Worm (Caenorhabditis elegans) whole organism, dauer: Measurements from ENCODE around the gene R102.8.

Source experiments
- unc-62 ChIP-seq: sonication (generic microtip); optimal IDR thresholded peaks from 2 replicates; lab custom pipeline; 2017; ENCODE audit warnings: missing biosample characterization, missing genetic modification reagents, missing genetic modification characterization

Gene R102.8

DNA sequence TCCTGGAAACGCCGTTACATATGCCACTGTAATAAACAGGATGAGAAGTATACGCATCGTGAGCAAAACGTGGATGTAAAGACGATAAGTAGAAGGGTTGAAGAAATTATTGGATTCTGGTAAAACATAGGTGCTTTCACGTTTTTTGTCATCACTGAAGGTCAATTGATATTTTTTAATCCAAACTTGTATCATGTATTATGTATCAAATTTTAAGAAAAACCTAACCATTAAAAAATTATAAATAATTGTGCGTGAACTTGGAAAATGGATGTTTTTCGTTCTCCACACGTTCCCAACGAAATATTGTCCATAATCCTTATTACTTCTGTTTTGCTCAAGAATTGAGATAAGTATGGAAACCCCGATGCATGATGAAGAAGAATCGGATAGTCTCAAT is at the start of gene R102.8:
TSS of gene R102.8 (minus strand) at position 101 of the 400 bp plus-strand sequence.
- TF ChIP-seq unc-62 (GFP tag; lab: Kevin White, UChicago), result no peak

DNA sequence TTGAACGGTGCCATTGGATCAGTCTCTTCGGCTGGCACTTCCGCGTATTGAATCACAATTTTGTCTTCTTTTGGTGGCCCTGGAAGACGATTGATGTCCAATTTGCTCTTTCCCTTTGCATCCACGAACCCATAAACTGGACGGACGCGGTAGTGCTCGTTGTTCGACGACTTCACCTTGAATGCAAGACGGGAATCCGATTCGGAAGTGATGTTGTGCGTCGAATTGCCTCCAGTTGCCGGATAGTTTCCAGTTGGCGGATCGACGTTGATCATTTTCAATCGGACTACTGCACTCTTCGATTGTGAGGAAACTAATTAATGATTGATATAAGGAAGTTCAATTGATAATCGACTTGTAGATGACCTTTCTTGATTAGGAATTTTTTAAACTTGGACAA is 48.3 kb upstream of the R102.8 start, which contains the start of gene ssp-34:
TSS of gene ssp-34 (minus strand) at position 275 of the 400 bp plus-strand sequence.
- TF ChIP-seq unc-62 (GFP tag; lab: Kevin White, UChicago), result no peak

DNA sequence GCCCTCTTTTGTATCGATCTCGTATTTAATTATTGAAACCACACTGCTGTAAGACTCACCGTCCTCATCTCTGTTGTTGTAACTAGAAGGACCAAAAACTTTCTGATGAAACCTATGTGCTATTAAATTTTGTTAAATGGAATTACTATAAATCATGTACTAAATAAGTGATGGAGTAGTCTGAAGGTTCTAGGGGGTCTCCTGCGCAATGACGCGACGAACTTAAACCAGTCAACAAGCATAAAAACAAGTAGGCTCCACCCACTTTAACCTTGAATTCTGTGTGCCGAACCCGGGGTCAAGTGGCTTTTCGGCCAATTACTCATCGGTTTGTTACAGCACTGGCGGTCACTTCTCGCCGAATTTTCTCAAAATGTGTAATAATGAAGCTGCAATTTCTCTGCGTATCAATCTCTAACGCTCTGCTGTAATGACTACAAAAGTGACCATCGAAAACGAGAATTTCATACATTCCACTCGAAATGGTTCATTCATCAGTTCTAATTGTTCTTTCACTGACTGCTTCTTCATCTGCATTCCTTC is 47.0 kb upstream of the R102.8 start, which contains the start of gene grl-21:
TSS of gene grl-21 (plus strand) at position 464 of the 543 bp plus-strand sequence.
- no peak for TF ChIP-seq unc-62 (GFP tag; lab: Kevin White, UChicago)

DNA sequence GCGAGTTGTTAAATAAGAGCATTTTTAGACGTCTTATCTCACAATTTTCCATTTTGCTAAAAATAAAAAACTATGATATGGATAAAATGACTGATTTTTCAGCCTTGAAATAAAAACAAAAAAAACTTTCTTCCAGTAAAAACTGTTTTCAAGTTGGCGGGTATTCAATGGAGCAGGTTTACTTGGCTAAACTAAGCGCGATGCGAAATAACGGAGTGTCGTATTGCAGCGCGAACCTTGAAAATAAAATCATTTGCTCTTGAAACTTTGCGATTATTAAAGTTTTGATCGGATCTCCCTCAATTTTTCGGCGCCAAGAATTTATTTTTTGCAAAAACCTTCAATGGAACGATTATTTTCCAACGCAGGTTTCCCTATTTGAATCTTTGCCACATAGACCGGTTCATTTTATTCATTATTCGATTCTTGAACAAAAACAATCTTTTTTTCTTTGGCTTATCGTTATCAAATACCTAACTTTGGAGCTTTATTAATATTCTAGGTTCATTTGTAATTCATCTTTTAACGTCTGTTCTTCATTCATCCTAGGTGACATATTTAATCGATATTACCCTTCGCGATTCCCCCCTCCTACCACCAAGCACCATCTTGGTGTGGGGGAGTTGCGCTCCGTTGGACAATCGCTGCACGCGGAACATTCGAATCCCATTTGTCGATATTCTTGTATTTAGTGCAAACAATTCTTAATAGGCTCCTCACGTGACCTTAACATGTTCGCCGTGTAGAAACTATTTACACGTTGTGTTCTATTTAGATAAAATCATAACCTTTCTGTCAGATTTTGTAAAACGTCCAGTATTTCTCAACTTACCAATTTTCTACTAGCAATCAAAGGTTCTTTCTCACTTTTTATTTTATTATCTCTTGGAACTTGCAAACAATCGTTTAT is 44.7 kb upstream of the R102.8 start, which contains the start of the genes orc-5 and cyb-1:
TSS of gene orc-5 (minus strand) at position 62 of the 910 bp plus-strand sequence.
TSS of gene cyb-1 (plus strand) at position 690 of the 910 bp plus-strand sequence.
- no peak for TF ChIP-seq unc-62 (GFP tag; lab: Kevin White, UChicago)

DNA sequence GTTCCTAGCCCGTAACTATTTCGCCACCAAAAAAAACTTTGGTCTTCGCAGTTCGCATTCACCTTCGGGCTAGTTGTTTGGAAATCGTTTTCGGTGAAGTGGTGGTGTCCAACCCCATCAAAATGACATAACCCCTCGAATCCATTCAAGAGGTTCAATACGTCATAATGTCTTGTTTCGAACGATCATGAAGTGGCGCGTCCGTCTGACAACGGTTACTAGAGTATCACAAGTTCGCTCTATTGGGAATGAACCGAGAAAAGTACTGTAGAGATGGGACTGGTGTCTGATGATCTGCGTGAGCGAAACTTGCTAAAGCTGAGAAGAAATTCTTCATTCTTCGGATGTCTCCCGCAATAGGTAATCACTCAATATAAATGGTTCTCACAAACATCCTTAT is 37.7 kb upstream of the R102.8 start, which contains the start of gene ZC168.2:
TSS of gene ZC168.2 (plus strand) at position 301 of the 400 bp plus-strand sequence.
- TF ChIP-seq unc-62 (GFP tag; lab: Kevin White, UChicago), result no peak

DNA sequence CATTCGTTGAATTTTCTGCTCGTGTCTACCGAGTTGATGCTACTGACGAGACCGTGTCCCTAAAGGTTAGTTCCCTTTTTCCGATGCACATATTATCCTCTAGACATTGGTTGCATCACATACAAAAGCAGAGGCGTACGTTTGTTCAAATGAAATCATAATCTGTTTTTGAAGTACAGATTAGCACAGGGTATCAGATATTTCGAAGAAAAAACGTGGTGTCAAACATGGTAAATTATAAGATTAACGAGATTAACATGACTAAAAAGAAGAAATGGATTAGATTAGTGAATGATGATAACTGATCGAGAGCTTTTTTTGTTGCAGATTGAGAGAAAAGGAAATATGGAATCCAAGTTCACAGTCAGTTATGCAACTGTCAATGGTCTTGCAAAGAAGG is 28.8 kb upstream of the R102.8 start:
- no peak for TF ChIP-seq unc-62 (GFP tag; lab: Kevin White, UChicago)

DNA sequence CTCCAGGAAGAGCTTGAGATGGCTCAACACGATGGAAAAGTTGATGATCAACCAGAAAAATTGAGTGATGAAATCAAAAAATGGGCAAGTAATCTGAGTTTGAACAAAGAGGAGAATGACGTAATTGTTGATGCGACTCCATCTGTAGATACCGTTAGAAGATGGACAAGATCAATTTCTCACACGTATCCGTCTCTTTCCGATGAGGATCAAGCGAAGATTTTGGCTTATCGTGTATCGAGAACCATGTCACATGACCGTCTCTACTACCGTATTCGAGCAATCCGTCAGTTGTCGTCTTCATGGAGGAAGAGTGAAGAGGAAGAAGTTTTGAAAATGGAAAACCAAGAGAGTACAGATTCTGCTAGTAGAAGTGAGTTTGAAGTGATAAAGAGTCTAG is 28.0 kb upstream of the R102.8 start:
- TF ChIP-seq unc-62 (GFP tag; lab: Kevin White, UChicago), result no peak

DNA sequence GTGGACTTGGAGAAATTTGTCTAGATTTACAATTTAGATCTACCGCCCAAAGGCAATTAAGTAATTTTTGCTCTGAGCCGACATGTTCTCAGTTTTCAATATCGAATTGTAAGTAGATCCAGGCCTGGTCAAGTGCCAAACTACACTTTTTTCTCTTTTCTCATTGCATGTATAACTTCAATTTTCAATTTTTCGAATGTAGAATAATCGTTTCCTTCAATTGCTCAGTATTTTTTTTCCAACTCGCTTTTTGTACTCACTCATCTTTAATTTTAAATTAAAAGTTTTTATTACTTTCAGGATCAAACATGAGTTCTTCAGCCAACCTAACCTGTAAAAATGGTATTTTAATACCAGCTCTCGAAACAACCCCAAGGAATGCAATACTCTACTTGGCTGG is 26.3 kb upstream of the R102.8 start, which contains the start of gene ncx-3:
TSS of gene ncx-3 (plus strand) at position 301 of the 400 bp plus-strand sequence.
- TF ChIP-seq unc-62 (GFP tag; lab: Kevin White, UChicago), result no peak

DNA sequence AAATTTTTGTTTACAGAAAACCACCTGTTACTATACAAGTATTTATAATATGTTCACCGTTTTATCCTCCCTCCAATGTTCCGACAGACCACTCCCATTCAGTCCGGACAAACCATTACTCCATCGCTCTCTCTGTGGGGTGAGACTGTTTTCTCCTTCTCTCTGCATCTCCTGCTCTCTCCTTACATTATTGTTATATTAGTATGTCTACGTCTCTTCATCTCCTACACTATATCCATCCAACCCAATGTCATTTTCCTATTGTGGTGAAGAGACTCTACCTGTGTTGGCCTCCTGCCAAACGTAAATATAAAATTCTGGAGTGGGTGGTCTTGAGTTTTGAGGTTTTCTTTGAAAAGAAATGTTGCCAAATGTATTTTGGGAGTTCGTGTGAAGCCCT is 24.6 kb upstream of the R102.8 start:
- no peak for TF ChIP-seq unc-62 (GFP tag; lab: Kevin White, UChicago)

DNA sequence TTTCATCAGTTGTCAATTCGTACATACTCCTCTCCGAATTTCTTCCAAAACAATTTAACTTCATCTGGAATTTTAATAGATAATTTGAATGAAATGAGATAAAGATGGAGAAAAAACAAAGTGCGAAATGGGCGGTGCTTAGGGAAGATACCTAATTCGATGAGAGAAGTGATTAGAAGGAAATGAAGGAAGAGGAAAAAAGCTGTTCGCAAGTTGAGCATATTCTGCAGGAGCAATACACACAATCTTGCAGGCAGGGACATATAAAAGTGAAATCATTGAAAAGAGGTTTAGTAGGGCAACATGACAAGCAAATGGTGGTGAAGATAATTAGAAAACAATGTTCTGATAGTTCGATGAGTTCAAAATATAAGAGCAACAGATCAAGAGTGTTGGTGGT is 21.7 kb upstream of the R102.8 start, which contains the start of gene glb-21:
TSS of gene glb-21 (minus strand) at position 66 of the 400 bp plus-strand sequence.
- TF ChIP-seq unc-62 (GFP tag; lab: Kevin White, UChicago), result no peak

DNA sequence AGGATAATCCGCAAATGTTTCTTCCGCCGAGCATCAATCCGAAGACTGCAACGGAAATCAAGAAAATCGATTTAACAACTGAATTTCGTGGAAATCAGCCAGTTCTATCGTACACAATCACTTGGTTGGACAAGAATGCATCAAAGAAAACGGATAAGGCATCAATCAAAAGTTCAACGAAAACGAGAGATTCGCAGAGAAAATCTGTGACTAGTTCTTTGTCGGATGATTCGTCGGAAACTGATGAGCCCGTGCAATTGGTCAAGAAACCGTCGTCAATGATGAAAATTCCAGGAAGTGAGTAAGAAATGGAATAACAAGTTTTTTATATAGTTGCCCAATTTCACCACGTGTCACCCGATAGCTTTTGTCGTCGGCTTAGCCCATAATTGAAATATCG is 16.1 kb upstream of the R102.8 start, which contains the start of gene R102.6:
TSS of gene R102.6 (minus strand) at position 101 of the 400 bp plus-strand sequence.
- TF ChIP-seq unc-62 (GFP tag; lab: Kevin White, UChicago), result no peak

DNA sequence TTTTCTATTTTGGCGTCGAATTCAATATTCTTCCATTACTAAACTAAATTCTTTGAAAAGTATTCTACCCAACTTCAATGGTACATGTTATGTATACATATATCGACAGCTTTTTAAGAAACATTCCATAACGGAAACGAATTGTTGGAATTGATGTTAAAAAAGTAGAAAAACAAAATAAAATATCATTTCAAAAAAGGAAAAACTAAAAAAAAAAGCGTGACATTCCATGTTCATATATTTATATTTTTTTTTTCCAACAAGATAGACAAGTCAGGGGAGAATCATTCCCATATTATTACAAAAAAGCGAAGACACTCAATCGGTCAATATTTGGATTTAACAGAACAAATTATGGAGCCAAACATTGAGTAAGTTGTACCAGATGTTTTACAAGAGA is 15.1 kb upstream of the R102.8 start, which contains the start of gene R102.10:
TSS of gene R102.10 (plus strand) at position 301 of the 400 bp plus-strand sequence.
- no peak for TF ChIP-seq unc-62 (GFP tag; lab: Kevin White, UChicago)

DNA sequence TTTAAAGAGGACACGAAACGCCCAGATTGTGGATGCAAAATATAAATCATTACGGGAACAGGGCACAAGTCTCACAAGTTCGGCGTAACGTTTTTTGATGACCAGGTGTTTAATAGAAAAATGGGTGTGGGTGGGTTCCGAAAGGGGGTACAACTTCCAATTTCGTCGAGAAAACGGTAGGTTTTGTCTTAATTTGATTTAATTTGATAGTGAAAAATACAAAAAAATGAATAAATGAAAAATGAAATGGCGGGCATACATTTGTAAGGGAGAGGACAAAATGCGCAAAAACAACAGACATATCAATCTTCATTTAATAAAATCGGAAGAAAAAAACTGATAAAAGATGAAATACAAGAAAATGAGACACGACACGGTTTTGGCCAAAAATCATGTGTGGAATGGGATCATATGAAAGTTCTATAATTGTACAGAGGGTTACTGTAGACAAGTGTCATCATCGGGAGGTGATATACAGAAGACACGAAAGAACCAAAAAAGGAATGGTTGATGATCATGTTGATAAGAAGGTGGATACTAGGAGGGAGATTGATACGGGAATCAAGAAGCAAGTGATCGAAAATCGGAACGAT is 11.9 kb upstream of the R102.8 start:
- no peak for TF ChIP-seq unc-62 (GFP tag; lab: Kevin White, UChicago)

DNA sequence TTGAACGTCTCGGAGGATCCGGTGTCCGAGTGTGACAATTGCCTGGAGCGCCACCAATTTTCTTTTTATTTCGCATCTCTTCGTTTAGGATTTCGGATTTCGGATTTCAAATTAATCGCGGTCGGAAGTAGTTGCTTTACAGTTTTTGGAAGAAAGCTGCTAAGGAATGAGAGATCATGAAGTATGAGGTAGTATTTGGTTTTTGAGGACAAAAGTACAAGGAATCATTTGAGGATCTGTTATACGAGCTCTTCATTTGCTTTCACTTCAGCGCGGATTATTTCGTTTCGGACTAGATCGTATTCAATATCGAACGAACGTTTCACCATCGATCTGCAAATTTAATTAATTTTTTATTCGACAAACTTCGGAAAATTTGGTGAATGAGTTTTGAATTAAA is 9.6 kb upstream of the R102.8 start, which contains the start of gene R102.11:
TSS of gene R102.11 (minus strand) at position 101 of the 400 bp plus-strand sequence.
- TF ChIP-seq unc-62 (GFP tag; lab: Kevin White, UChicago), result no peak

DNA sequence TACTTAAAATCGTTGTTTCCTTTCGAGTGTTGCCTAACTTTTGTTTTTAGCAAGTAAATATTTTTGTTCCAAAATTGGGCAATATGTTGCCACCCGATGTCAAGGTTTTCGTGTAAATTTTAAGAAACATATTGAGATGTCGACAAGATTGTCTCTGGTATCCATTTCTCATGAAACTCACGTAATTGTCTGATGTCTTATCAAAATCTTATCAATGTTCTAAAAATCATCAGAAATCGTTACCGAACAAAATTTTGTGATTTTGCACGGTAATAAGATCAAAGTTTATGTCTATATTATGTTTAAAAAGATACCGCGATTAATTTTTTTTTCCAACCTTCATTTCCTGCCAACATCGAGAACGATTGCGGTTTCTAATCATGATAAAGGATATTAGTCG is 9.0 kb upstream of the R102.8 start:
- no peak for TF ChIP-seq unc-62 (GFP tag; lab: Kevin White, UChicago)
